Worm (Caenorhabditis elegans) whole organism, L1 larva: ENCODE measurements around the gene spe-43.

ENCODE experiments used
- jun-1 ChIP-seq: fragments of 150-350 bp; optimal IDR thresholded peaks from 2 replicates; lab custom pipeline; 2014; ENCODE audit warnings: missing biosample characterization, missing genetic modification reagents, missing genetic modification characterization
- rnt-1 ChIP-seq: sonication (generic microtip); optimal IDR thresholded peaks from 2 replicates; lab custom pipeline; 2016; ENCODE audit warnings: mild to moderate bottlenecking, missing genetic modification characterization, moderate library complexity, missing compliant biosample characterization

DNA sequence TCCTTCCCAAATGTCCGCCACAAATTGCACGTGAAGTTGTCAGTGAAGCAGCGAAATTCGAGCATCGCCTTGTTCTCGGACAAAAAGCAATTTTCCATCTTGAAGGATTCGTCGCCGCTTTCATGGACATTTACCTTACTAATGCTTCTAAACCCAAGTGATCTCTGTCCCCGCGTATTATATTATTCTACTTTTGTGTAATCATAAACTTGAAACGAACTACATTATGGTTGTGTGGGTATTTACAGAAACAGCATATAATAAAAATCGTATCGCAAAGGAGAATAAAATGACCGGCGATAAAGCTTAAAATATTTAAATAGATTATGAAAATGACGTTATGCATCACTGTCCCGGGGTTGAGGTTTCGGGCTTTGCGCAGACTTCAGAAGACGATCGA is 45.4 kb downstream of the spe-43 start:
- TF ChIP-seq rnt-1 (tag; lab: Kevin White, UChicago) (no peak), jun-1 (tag; lab: Kevin White, UChicago) (no peak)
